Worm (Caenorhabditis elegans) whole organism, midembryonic: ENCODE data around the gene fntb-1.

Experiments
- cog-1 ChIP-seq: sonication (generic microtip); optimal IDR thresholded peaks from 2 replicates; lab custom pipeline; 2016; ENCODE audit warnings: missing genetic modification characterization, missing compliant biosample characterization
- flt-1 ChIP-seq: fragments of 200-800 bp; sonication (Bioruptor generic); IDR thresholded peaks from 2 replicates; pipeline ENCODE4 v1.3.6; 2022; ENCODE audit warnings: missing genetic modification characterization, missing compliant biosample characterization

DNA sequence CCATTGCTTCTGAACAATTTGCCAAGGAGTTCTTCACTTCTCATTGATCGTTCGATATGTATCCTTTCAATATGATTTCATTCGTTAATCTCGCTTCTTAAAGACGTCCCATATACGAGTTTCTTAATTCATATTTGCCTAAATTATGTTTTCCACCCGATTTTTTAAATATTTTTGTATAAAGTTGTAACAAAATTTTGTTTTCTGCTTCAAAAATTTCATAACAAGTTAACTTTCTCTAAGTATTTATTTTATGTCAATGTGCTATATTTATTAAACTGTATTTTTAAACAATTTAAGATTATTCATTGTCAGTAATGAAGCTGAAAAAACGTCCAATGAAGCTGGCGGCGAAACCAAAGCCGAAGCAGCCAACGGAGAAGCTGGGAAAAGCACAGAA, 1.9 kb downstream of the fntb-1 start, which contains the start of gene F23B12.7:
- TF ChIP-seq flt-1 (GFP tag; lab: Robert Waterston, UW) (no peak), cog-1 (tag; lab: Kevin White, UChicago) (no peak)
